Fruit fly (Drosophila melanogaster): ENCODE data around the gene CG15599.

The CG15599 gene

DNA sequence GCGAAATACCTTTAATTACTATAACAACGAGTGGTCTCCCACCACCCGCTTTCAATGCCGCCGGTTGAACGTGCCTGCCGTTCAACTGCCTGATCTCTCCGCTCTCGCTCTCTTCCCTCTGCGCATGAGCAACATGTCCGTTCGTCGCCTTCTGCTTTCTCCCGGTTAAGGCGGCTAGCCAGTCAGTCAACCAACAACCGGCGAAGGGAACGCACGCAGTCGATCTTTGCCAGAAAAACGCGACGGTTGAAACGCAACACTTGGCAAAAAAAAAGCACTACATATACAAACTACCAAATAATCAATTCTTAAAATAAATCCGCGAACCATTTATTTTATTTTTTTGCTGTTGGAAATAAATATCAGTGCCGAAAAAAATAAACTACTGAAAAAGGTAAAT, 13.4 kb downstream of the CG15599 start, which contains the start of gene CG12708:
TSS of gene CG12708 (plus strand) at position 183 of the 400 bp plus-strand sequence.
- TF ChIP-seq CG8478 (optimal IDR thresholded peaks at IDR 0.05), result no peak

DNA sequence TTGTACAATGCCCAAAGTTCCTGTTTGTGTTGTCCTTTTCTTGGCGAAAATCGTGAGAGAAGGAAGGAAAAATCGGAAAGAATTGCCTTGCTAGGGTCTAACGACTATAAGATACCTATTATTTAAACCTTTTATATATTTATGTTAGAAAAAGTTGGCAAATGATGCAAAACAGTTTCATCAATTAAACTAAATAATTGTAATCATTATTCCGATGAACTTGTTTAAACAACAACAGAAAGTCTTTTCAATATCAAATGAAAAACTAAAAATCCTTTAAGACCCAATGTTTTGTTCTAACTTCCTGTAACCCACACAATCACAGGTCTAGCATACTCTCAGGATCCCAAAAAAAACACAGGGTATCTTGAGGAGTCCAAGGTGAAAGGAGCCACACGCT, 14.3 kb downstream of the CG15599 start:
- no peak for TF ChIP-seq CG8478 (optimal IDR thresholded peaks at IDR 0.05)

DNA sequence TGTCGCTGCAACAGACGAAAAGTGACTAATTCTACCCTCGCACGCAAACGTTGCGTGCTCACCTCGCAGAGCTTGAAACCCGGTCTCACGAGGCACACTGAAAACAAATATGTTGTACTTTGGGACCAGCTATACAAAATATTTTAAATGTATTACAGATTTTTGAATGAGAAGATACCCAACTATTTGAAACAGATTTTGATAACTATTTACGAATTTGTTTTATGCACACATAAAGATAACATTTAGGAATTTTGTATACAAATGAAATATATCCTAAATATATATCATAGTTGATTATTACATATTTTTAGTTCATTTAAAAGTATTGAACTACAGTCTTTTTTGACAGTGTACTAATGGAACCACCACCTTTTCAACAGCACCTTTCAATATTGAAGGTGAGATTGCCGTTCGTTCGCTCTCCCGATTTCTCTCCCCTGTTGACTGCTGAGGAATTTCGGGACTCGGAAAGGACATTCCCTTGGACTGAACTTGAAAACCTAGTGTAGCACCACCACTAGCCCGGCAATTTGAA, 17.6 kb downstream of the CG15599 start, which contains the start of gene CG15646:
TSS of gene CG15646 (minus strand) at position 4 of the 538 bp plus-strand sequence.
- no peak for TF ChIP-seq CG8478 (optimal IDR thresholded peaks at IDR 0.05)

DNA sequence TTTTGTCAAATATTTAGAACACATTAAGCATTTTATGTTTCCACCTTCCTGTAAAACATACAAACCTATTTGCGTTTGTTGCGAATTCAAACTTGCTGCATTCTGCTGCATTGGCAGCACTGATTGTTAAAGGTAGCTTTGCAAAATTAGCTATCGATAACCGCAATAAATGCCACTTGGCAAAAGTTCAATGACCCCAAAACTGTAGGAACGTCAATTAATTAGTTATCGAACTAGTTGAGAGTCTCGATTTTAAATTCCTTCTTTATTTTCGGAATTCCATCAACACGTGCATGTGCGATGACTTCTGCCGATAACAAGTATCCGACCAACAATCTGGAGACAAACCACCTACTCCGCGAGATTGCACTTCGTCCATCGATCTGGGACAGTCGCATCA, 26.4 kb downstream of the CG15599 start, which contains the start of gene CG8119:
TSS of gene CG8119 (plus strand) at position 301 of the 400 bp plus-strand sequence.
- TF ChIP-seq CG8478 (optimal IDR thresholded peaks at IDR 0.05) (no peak), CTCF (optimal IDR thresholded peaks at IDR 0.05) (no peak)

DNA sequence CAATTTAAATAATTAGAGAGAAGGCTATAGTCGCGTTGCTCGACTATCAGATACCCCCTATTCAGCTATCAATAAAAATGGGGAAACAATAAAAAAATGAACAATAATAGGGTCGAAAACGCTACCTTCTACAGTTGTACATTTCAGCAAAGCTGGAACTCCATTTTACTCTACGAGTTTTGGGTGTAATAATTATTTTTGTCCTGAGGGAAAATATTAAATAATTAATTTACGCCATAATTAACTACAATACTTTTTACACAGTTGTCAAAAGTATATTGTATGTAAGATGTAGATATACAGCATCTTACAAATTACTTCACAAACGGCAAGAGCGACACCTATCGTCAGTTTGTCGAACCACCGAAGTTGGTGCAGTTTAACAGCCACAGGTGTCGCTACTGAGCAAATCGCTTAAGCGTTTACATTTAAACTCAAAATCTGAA, 35.3 kb downstream of the CG15599 start:
- TF ChIP-seq CTCF (optimal IDR thresholded peaks at IDR 0.05), result peak; percentile 91 to 96
- TF ChIP-seq CG8478 (optimal IDR thresholded peaks at IDR 0.05), result no peak

DNA sequence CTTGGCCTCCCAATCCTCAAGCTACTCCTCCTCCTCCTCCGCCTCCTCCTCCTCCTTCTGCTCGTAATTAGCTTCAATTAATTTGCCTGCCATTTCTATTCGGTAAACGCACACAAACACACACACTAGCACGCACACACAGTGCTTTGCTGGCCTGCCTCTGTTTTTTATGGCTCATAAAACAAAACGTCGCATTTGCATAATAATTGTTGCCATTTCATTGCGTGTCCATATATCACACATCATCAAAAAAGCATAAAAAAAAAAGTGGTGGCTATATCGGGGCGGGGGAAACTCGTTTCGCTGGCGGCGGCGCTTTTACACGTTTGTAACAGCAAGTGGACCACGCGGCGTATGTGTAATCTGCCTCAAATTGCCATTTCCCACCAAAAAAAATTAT, 37.1 kb downstream of the CG15599 start:
- no peak for TF ChIP-seq CTCF (optimal IDR thresholded peaks at IDR 0.05)
- TF ChIP-seq CG8478 (optimal IDR thresholded peaks at IDR 0.05), result no peak

DNA sequence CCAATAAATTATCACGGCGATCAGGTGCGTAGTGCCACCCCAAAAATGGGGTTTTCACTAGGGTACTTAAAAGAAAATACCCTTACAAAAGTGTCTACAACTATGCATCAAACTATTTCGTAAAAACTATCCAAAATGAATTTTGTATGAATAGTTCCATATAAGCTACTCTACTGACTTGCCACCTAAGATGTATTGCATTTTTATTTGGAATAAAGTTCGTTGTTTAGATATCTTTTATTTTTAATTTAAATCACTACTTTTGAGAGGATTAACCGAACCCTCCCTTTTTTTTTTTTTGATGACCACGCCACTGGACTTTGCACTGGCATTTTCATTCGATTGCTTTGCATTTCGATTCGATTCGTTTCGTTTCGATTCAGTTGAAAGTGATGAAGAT, 39.1 kb downstream of the CG15599 start:
- TF ChIP-seq CG8478 (optimal IDR thresholded peaks at IDR 0.05) (no peak), CTCF (optimal IDR thresholded peaks at IDR 0.05) (no peak)

DNA sequence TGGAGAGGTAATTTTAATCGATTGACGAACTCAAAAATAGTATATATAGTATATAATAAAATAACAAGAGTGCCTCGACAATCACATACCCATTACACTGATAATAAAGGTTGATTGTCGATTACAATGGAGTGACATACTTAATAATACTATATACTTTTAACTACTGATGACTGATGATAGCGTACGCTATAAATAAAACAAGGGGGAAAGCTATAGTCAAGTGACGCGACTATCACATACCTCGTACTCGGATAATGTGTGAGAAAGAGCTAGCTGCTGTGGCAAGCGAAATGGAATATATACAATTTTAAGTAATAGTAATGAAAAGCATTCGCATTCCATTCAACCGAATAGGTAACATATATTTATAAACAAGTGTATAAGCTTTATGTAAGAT, 40.5 kb downstream of the CG15599 start:
- no peak for TF ChIP-seq CTCF (optimal IDR thresholded peaks at IDR 0.05)
- TF ChIP-seq CG8478 (optimal IDR thresholded peaks at IDR 0.05), result no peak

DNA sequence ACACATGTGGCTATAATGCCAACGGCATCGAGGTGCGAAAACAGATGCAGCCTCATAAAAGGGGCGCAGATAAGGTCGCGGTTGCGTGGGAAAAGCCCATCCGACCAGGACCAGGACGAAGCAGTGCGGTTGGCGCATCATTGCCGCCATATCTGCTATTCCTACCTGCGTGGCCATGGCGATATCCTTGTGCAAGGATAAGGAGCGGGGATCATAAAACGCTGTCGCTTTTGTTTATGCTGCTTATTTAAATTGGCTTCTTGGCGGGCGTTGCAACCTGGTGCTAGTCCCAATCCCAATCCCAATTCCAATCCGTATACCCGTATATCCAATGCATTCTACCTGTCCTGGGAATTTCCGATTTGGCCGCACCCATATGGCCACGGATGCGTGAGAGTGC, 41.9 kb downstream of the CG15599 start:
- no peak for TF ChIP-seq CG8478 (optimal IDR thresholded peaks at IDR 0.05)
- TF ChIP-seq CTCF (optimal IDR thresholded peaks at IDR 0.05), result no peak

DNA sequence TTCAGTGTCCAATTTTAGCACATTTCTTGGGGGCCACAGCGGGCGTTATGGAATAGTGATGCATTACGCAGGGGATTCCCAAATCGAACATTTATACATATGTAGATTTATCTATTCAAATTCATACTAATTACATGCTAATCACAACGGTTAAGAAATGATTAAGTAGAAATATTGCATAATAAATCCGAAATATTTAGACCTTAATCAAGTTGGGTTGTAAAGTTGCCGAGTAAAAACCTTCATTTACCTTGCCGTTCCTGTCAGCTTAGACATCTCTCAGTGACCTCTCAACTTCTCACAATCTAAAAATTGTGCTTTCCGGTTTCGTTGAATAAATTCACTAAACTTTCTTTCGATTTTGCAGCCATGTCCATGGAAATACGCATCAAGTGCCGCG, 44.7 kb downstream of the CG15599 start, which contains the start of gene CG8117:
TSS of gene CG8117 (plus strand) at position 301 of the 400 bp plus-strand sequence.
- TF ChIP-seq CTCF (optimal IDR thresholded peaks at IDR 0.05) (no peak), CG8478 (optimal IDR thresholded peaks at IDR 0.05) (no peak)

DNA sequence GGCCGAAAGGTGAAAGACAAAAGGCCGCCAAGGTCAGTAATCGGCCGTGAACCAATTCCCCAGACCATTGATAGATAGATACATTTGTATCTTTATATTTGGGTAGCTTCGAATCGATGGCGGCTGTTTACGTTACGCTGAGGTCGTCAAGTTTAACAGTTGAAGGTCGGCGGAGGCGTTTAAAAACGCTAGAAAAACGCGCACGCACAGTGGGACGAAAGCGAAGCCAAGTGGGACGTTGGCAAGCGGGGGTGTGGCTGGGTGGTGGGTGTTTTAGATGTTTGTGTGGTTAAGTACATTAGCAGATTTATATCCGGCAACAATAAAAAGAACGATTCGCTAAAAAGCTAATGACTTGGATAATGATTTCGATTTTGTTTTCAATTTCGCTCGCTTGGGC, 45.4 kb downstream of the CG15599 start:
- TF ChIP-seq CTCF (optimal IDR thresholded peaks at IDR 0.05) (no peak), CG8478 (optimal IDR thresholded peaks at IDR 0.05) (no peak)

DNA sequence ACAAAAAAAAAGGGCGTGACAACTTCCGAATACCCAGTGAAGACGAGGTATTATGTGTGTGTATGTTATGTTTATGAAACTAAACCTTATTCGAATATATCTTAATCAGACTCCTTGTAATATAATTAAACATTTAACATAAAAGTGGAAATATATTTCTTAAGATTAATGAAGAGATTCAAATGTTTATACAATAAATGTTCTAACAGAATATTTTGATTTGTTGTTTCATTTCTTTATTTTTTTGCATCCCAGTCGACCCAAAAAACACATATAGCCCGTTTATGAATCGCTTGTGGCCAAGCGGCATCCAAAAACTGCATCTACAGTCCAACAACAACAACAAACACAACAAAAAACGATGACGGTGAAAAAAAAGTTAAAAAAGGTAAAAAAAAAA, 46.6 kb downstream of the CG15599 start:
- TF ChIP-seq CTCF (optimal IDR thresholded peaks at IDR 0.05), result no peak
- TF ChIP-seq CG8478 (optimal IDR thresholded peaks at IDR 0.05), result no peak

DNA sequence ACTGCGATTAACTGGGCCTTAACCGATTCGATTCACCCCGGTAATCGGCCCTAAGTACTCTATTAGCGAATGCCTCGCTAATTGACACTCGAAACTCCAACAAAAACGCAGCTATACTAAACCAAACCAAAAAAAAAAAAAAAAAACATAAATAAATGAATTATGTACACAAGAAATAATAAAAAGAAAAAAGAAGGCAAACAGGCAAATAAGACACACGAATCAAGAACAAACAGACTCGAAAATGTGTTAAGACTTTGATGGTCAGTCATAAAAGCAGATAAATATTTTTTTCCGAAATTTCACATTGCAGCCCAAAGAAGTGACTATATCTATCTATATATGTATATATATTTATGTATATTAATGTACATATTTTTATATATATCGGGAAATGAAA, 48.7 kb downstream of the CG15599 start:
- TF ChIP-seq CG8478 (optimal IDR thresholded peaks at IDR 0.05) (no peak), CTCF (optimal IDR thresholded peaks at IDR 0.05) (no peak)

DNA sequence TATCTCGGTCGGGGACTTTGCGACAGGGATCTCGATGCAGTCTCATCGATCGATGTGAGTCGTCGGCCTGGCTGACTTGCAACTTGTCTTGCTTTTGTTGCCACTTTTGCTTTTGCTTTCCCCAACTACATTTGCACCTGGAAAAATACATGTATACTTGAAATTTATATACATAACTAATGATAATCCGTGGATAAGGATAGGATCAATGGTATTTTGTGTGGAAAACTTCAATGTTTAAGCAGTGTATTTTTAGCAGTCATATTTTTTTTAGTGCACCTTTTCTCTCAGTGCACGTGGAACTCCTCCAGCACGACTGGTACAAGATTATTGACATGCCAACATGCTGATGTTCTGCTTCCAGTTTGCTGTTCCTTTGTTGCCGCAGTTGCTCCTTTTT, 49.6 kb downstream of the CG15599 start:
- TF ChIP-seq CG8478 (optimal IDR thresholded peaks at IDR 0.05) (no peak), CTCF (optimal IDR thresholded peaks at IDR 0.05) (no peak)

Measured in S2 (cell line).